Worm (Caenorhabditis elegans): ENCODE results near the gene C07A9.12.

The C07A9.12 gene

ce11 chrIII:9699576-9699975 lies 27.8 kb downstream of the C07A9.12 start, which contains the start of gene tlk-1 (continued):
- TF ChIP-seq B0035.1 (tag; optimal IDR thresholded peaks at IDR 0.05) (no peak), F52B5.7 (tag; optimal IDR thresholded peaks at IDR 0.05) (no peak), mel-28 (tag; optimal IDR thresholded peaks at IDR 0.05; ENCODE audit: borderline replicate concordance) (no peak), B0336.3 (GFP tag; IDR thresholded peaks at IDR 0.05) (no peak)

DNA sequence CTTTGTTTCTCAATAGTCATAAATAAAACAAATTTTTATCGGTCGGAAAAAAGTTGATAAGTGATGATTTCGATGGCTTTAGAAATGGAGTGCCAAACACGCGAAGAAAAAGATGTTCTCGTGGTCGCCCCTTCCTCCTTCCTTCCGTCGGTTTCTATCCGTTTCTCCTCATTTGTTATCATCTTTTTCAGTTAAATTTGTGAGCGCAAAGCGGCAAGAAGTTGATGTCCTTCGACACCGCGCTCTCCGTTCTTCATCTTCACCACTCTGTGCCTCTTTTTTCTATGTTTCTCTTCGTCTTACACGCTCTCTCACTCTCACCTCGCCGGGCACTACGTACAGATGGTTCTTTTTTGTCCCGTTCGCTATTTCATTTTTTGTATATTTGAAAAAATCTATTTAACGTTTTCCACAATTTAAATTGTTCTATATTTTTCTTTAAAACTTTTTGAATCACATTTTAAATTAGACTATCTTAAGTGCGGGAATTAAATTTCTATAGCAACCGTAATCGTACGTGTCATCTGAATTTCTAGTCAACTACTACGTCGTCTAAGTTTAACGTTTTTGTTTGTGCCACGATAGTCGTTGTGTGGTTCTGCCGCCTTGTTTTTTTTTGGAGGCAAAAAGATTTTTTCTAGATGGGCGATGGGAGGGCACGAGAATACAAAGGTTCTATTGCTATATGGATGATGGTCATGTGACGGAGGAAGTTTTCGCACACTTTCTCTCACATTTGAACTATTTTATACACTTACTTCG lies 28.5 kb downstream of the C07A9.12 start:
- TF ChIP-seq zfh-2 (GFP tag; conservative IDR thresholded peaks at IDR 0.05) = 0 out of 2 replicates have a peak, but pooled peaks have one; percentile 27
- no peak for TF ChIP-seq mcd-1 (GFP tag; IDR thresholded peaks at IDR 0.05)
- no peak for TF ChIP-seq dox-1 (GFP tag; IDR thresholded peaks at IDR 0.05)
- TF ChIP-seq C06A6.2 (GFP tag; conservative IDR thresholded peaks at IDR 0.05) = no peak
- no peak for TF ChIP-seq aptf-2 (GFP tag; conservative IDR thresholded peaks at IDR 0.05)
- no peak for TF ChIP-seq snpc-4 (GFP tag; optimal IDR thresholded peaks at IDR 0.05)
- no peak for TF ChIP-seq snpc-4 (tag; optimal IDR thresholded peaks at IDR 0.05)
- TF ChIP-seq gei-17 (GFP tag; optimal IDR thresholded peaks at IDR 0.05) = no peak
- TF ChIP-seq hmg-1.2 (GFP tag; IDR thresholded peaks at IDR 0.05) = peak; percentile 53; the same call in 1 of the 2 replicates
- no peak for TF ChIP-seq ceh-40 (GFP tag; IDR thresholded peaks at IDR 0.05)
- no peak for TF ChIP-seq ZK185.1 (tag; optimal IDR thresholded peaks at IDR 0.05; ENCODE audit: poor library complexity, severe bottlenecking)
- TF ChIP-seq mes-4 (tag; optimal IDR thresholded peaks at IDR 0.05) = no peak
- no peak for TF ChIP-seq aptf-3 (GFP tag; IDR thresholded peaks at IDR 0.05)
- TF ChIP-seq nhr-179 (tag; optimal IDR thresholded peaks at IDR 0.05) = no peak
- no peak for TF ChIP-seq ztf-28 (GFP tag; IDR thresholded peaks at IDR 0.05)
- TF ChIP-seq K12H6.12 (tag; optimal IDR thresholded peaks at IDR 0.05) = peak; percentile 2
- peak; percentile 32 for TF ChIP-seq nhr-80 (tag; optimal IDR thresholded peaks at IDR 0.05)
- no peak for TF ChIP-seq cebp-1 (GFP tag; IDR thresholded peaks at IDR 0.05)
- peak; percentile 1 for TF ChIP-seq cebp-1 (tag; optimal IDR thresholded peaks at IDR 0.05)
- TF ChIP-seq lin-35 (GFP tag; optimal IDR thresholded peaks at IDR 0.05) = no peak

- TF ChIP-seq let-607 (tag; optimal IDR thresholded peaks at IDR 0.05) (no peak), T07F8.4 (tag; optimal IDR thresholded peaks at IDR 0.05) (no peak), unc-130 (GFP tag; optimal IDR thresholded peaks at IDR 0.05) (no peak), cebp-2 (GFP tag; IDR thresholded peaks at IDR 0.05) (no peak), snpc-1.3 (tag; optimal IDR thresholded peaks at IDR 0.05; ENCODE audit: insufficient read depth) (no peak), K11D2.4 (GFP tag; IDR thresholded peaks at IDR 0.05) (no peak), egl-18 (GFP tag; IDR thresholded peaks at IDR 0.05) (no peak), him-1 (tag; optimal IDR thresholded peaks at IDR 0.05) (no peak), madf-3 (GFP tag; IDR thresholded peaks at IDR 0.05) (no peak), sptf-2 (GFP tag; optimal IDR thresholded peaks at IDR 0.05) (no peak), ztf-3 (GFP tag; optimal IDR thresholded peaks at IDR 0.05) (no peak)
Observed at ce11 chrIII:9697886-9698285, 29.5 kb downstream of the C07A9.12 start.

DNA sequence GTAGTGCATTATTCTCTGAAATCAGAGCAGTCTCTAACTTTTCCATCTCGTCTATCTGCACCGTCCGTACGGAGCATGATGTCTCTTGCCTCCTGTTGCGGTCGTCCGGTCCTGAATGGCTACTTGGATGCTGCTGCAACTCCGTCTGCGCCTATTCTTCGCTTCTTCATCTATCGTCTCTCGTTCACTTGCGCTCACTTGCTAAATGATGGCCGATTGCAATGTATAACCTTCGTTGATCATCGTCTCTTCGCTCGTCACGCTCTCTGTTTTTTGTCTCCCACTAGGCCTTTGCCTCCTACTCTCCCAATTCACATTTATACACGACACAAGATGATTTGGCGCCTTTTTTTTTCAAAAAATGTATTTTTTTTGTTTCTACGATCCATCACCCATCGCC lies 30.0 kb downstream of the C07A9.12 start:
- TF ChIP-seq Y95B8A.8 (GFP tag; IDR thresholded peaks at IDR 0.05) (no peak), ceh-100 (GFP tag; IDR thresholded peaks at IDR 0.05) (no peak), Y53G8AR.9 (GFP tag; conservative IDR thresholded peaks at IDR 0.05) (0 out of 2 replicates have a peak, but pooled peaks have one; percentile 35), efl-1 (GFP tag; optimal IDR thresholded peaks at IDR 0.05) (no peak), B0336.3 (GFP tag; IDR thresholded peaks at IDR 0.05) (peak; percentile 42; the same call in 1 of the 2 replicates), hlh-12 (tag; optimal IDR thresholded peaks at IDR 0.05) (no peak), tlf-1 (GFP tag; optimal IDR thresholded peaks at IDR 0.05) (no peak), snpc-3.4 (tag; optimal IDR thresholded peaks at IDR 0.05) (no peak), hsf-1 (GFP tag; IDR thresholded peaks at IDR 0.05) (no peak), lin-35 (GFP tag; optimal IDR thresholded peaks at IDR 0.05) (no peak), lin-40 (tag; optimal IDR thresholded peaks at IDR 0.05) (peak; percentile 26), ztf-18 (tag; optimal IDR thresholded peaks at IDR 0.05) (no peak)
